Fruit fly (Drosophila melanogaster) whole organism, embryonic: ENCODE results near the gene Dop1R2.

Experiments
- Ada2b ChIP-seq: fragments of 200-800 bp; sonication (Bioruptor generic); IDR thresholded peaks from 2 replicates; pipeline ENCODE4 v1.3.6; 2022; ENCODE audit warnings: missing biosample characterization, missing genetic modification characterization
- Adf1 ChIP-seq: fragments of 200-800 bp; sonication (Bioruptor generic); IDR thresholded peaks from 2 replicates; pipeline ENCODE4 v1.3.6; 2022; ENCODE audit warnings: missing biosample characterization, missing genetic modification characterization
- Atf-2 ChIP-seq: fragments of 200-800 bp; sonication (Bioruptor generic); optimal IDR thresholded peaks from 2 replicates; lab custom pipeline; 2016; ENCODE audit warnings: missing biosample characterization, missing genetic modification characterization
- CG1024 ChIP-seq: fragments of 200-800 bp; sonication (Bioruptor generic); IDR thresholded peaks from 2 replicates; pipeline ENCODE4 v1.3.6; 2022; ENCODE audit warnings: missing biosample characterization, missing genetic modification characterization
- CG10654 ChIP-seq: fragments of 200-800 bp; sonication (Bioruptor generic); optimal IDR thresholded peaks from 2 replicates; lab custom pipeline; 2016; ENCODE audit warnings: missing biosample characterization, missing genetic modification characterization
- CG10979 ChIP-seq: fragments of 200-800 bp; sonication (Bioruptor generic); optimal IDR thresholded peaks from 2 replicates; lab custom pipeline; 2018; ENCODE audit warnings: missing biosample characterization, mild to moderate bottlenecking, missing genetic modification characterization, moderate library complexity
- CG14667 ChIP-seq: fragments of 200-800 bp; sonication (Bioruptor generic); IDR thresholded peaks from 2 replicates; pipeline ENCODE4 v1.3.6; 2022; ENCODE audit warnings: missing biosample characterization, missing genetic modification characterization
- CG15479 ChIP-seq: fragments of 200-800 bp; sonication (Bioruptor generic); optimal IDR thresholded peaks from 3 replicates; lab custom pipeline; 2019; ENCODE audit warnings: missing biosample characterization, mild to moderate bottlenecking, missing genetic modification characterization, moderate library complexity
- CG17361 ChIP-seq: fragments of 200-800 bp; sonication (Bioruptor generic); IDR thresholded peaks from 3 replicates; pipeline ENCODE4 v1.3.6; 2022; ENCODE audit warnings: missing biosample characterization, missing genetic modification characterization
- CG17612 ChIP-seq: fragments of 200-800 bp; sonication (Bioruptor generic); IDR thresholded peaks from 2 replicates; pipeline ENCODE4 v1.3.6; 2022; ENCODE audit warnings: missing biosample characterization, missing genetic modification characterization
- CG17802 ChIP-seq: fragments of 200-800 bp; sonication (Bioruptor generic); optimal IDR thresholded peaks from 2 replicates; lab custom pipeline; 2018; ENCODE audit warnings: missing biosample characterization, mild to moderate bottlenecking, missing genetic modification characterization, moderate library complexity
- CG18476 ChIP-seq: fragments of 200-800 bp; sonication (Bioruptor generic); optimal IDR thresholded peaks from 2 replicates; lab custom pipeline; 2016; ENCODE audit warnings: missing biosample characterization, mild to moderate bottlenecking, missing genetic modification characterization
- CG31224 ChIP-seq: fragments of 200-800 bp; sonication (Bioruptor generic); IDR thresholded peaks from 2 replicates; pipeline ENCODE4 v1.3.6; 2022; ENCODE audit warnings: missing biosample characterization, missing genetic modification characterization
- CG32532 ChIP-seq: fragments of 200-800 bp; sonication (Bioruptor generic); IDR thresholded peaks from 2 replicates; pipeline ENCODE4 v1.3.6; 2022; ENCODE audit warnings: missing biosample characterization, missing genetic modification characterization
- CG32767 ChIP-seq: fragments of 200-800 bp; sonication (Bioruptor generic); IDR thresholded peaks from 2 replicates; pipeline ENCODE4 v1.3.6; 2022; ENCODE audit warnings: missing biosample characterization, missing genetic modification characterization
- CG32772 ChIP-seq: fragments of 200-800 bp; sonication (Bioruptor generic); IDR thresholded peaks from 2 replicates; pipeline ENCODE4 v1.3.6; 2022; ENCODE audit warnings: missing biosample characterization, missing genetic modification characterization
- CG6683 ChIP-seq: fragments of 200-800 bp; sonication (Bioruptor generic); optimal IDR thresholded peaks from 2 replicates; lab custom pipeline; 2017; ENCODE audit warnings: missing biosample characterization, mild to moderate bottlenecking, missing genetic modification characterization, missing genetic modification reagents
- CG7963 ChIP-seq: fragments of 200-800 bp; sonication (Bioruptor generic); IDR thresholded peaks from 3 replicates; pipeline ENCODE4 v1.3.6; 2022; ENCODE audit warnings: missing biosample characterization, missing genetic modification characterization; ENCODE audit not compliant: partially characterized antibody
- CG9215 ChIP-seq: fragments of 200-800 bp; sonication (Bioruptor generic); IDR thresholded peaks from 2 replicates; pipeline ENCODE4 v1.3.6; 2022; ENCODE audit warnings: missing biosample characterization, missing genetic modification characterization
- CG9932 ChIP-seq: fragments of 200-800 bp; sonication (Bioruptor generic); IDR thresholded peaks from 2 replicates; pipeline ENCODE4 v1.3.6; 2022; ENCODE audit warnings: missing biosample characterization, missing genetic modification characterization
- E2f2 ChIP-seq: fragments of 200-800 bp; sonication (Bioruptor generic); IDR thresholded peaks from 2 replicates; pipeline ENCODE4 v1.3.6; 2022; ENCODE audit warnings: missing biosample characterization, missing genetic modification characterization
- GATAe ChIP-seq: fragments of 200-800 bp; sonication (Bioruptor generic); conservative IDR thresholded peaks from 2 replicates; pipeline ENCODE4 v1.3.6; 2022; ENCODE audit warnings: missing biosample characterization, missing genetic modification characterization
- Hmx ChIP-seq: fragments of 200-800 bp; sonication (Bioruptor generic); optimal IDR thresholded peaks from 2 replicates; lab custom pipeline; 2016; ENCODE audit warnings: missing biosample characterization, missing genetic modification characterization
- Max ChIP-seq: fragments of 200-800 bp; sonication (Bioruptor generic); optimal IDR thresholded peaks from 2 replicates; lab custom pipeline; 2016; ENCODE audit warnings: missing biosample characterization, mild to moderate bottlenecking, missing genetic modification characterization
- NC2β ChIP-seq: fragments of 200-800 bp; sonication (Bioruptor generic); optimal IDR thresholded peaks from 2 replicates; lab custom pipeline; 2016; ENCODE audit warnings: missing biosample characterization, missing genetic modification characterization
- Neu2 ChIP-seq: fragments of 200-800 bp; sonication (Bioruptor generic); optimal IDR thresholded peaks from 3 replicates; lab custom pipeline; 2016; ENCODE audit warnings: missing biosample characterization, missing genetic modification characterization, borderline replicate concordance
- Nf-YC ChIP-seq: fragments of 200-800 bp; optimal IDR thresholded peaks from 3 replicates; lab custom pipeline; 2019; ENCODE audit warnings: missing biosample characterization, mild to moderate bottlenecking, missing genetic modification characterization, moderate library complexity
- Optix ChIP-seq: fragments of 200-800 bp; sonication (Bioruptor generic); IDR thresholded peaks from 3 replicates; pipeline ENCODE4 v1.3.6; 2022; ENCODE audit warnings: missing biosample characterization, missing genetic modification characterization
- Ravus ChIP-seq: fragments of 200-800 bp; sonication (Bioruptor generic); IDR thresholded peaks from 2 replicates; pipeline ENCODE4 v1.3.6; 2022; ENCODE audit warnings: missing biosample characterization, missing genetic modification characterization
- Rx ChIP-seq: fragments of 200-800 bp; sonication (Bioruptor generic); IDR thresholded peaks from 2 replicates; pipeline ENCODE4 v1.3.6; 2022; ENCODE audit warnings: missing biosample characterization, missing genetic modification characterization
- Scr ChIP-seq: fragments of 200-800 bp; sonication (Bioruptor generic); IDR thresholded peaks from 2 replicates; pipeline ENCODE4 v1.3.6; 2022; ENCODE audit warnings: missing biosample characterization, missing genetic modification characterization; ENCODE audit not compliant: partially characterized antibody
- TFAM ChIP-seq: fragments of 200-800 bp; sonication (Bioruptor generic); optimal IDR thresholded peaks from 2 replicates; lab custom pipeline; 2017; ENCODE audit warnings: missing biosample characterization, missing genetic modification characterization, inconsistent platforms
- ato ChIP-seq: fragments of 200-800 bp; sonication (Bioruptor generic); IDR thresholded peaks from 2 replicates; pipeline ENCODE4 v1.3.6; 2022; ENCODE audit warnings: missing biosample characterization, missing genetic modification characterization; ENCODE audit not compliant: partially characterized antibody
- bbx ChIP-seq: fragments of 200-800 bp; sonication (Bioruptor generic); IDR thresholded peaks from 2 replicates; pipeline ENCODE4 v1.3.6; 2022; ENCODE audit warnings: missing biosample characterization, missing genetic modification characterization; ENCODE audit not compliant: partially characterized antibody
- caup ChIP-seq: fragments of 200-800 bp; sonication (Bioruptor generic); optimal IDR thresholded peaks from 3 replicates; lab custom pipeline; 2017; ENCODE audit warnings: missing biosample characterization, mild to moderate bottlenecking, missing genetic modification characterization, moderate library complexity; ENCODE audit not compliant: severe bottlenecking
- crc ChIP-seq: fragments of 200-800 bp; sonication (Bioruptor generic); optimal IDR thresholded peaks from 2 replicates; lab custom pipeline; 2016; ENCODE audit warnings: missing biosample characterization, missing genetic modification characterization
- croc ChIP-seq: fragments of 200-800 bp; sonication (Bioruptor generic); conservative IDR thresholded peaks from 3 replicates; pipeline ENCODE4 v1.3.6; 2022; ENCODE audit warnings: missing biosample characterization, missing genetic modification characterization
- dysf ChIP-seq: fragments of 200-800 bp; sonication (Bioruptor generic); IDR thresholded peaks from 3 replicates; pipeline ENCODE4 v1.3.6; 2022; ENCODE audit warnings: missing biosample characterization, missing genetic modification characterization
- exex ChIP-seq: fragments of 200-800 bp; sonication (Bioruptor generic); optimal IDR thresholded peaks from 4 replicates; lab custom pipeline; 2018; ENCODE audit warnings: missing biosample characterization, mild to moderate bottlenecking, missing genetic modification characterization, moderate library complexity
- ken ChIP-seq: fragments of 200-800 bp; sonication (Bioruptor generic); IDR thresholded peaks from 3 replicates; pipeline ENCODE4 v1.3.6; 2022; ENCODE audit warnings: missing biosample characterization, missing genetic modification characterization
- lab ChIP-seq: fragments of 200-800 bp; sonication (Bioruptor generic); optimal IDR thresholded peaks from 3 replicates; lab custom pipeline; 2017; ENCODE audit warnings: missing biosample characterization, missing genetic modification characterization, mild to moderate bottlenecking, moderate library complexity, missing genetic modification reagents
- pb ChIP-seq: fragments of 200-800 bp; sonication (Bioruptor generic); optimal IDR thresholded peaks from 3 replicates; lab custom pipeline; 2016; ENCODE audit warnings: missing biosample characterization, missing genetic modification characterization
- pnt ChIP-seq: fragments of 200-800 bp; sonication (Bioruptor generic); optimal IDR thresholded peaks from 3 replicates; lab custom pipeline; 2016; ENCODE audit warnings: missing biosample characterization, missing genetic modification characterization
- sens ChIP-seq: fragments of 200-800 bp; sonication (Bioruptor generic); peaks from one replicate; lab custom pipeline; 2016; ENCODE audit warnings: missing biosample characterization, missing genetic modification characterization
- sna ChIP-seq: fragments of 200-800 bp; sonication (Bioruptor generic); IDR thresholded peaks from 2 replicates; pipeline ENCODE4 v1.3.6; 2022; ENCODE audit warnings: missing biosample characterization, missing genetic modification characterization; ENCODE audit not compliant: partially characterized antibody
- sug ChIP-seq: fragments of 200-800 bp; optimal IDR thresholded peaks from 2 replicates; lab custom pipeline; 2019; ENCODE audit warnings: missing biosample characterization, mild to moderate bottlenecking, missing genetic modification characterization, moderate library complexity
- tna ChIP-seq: fragments of 200-800 bp; sonication (Bioruptor generic); IDR thresholded peaks from 2 replicates; pipeline ENCODE4 v1.3.6; 2022; ENCODE audit warnings: missing biosample characterization, missing genetic modification characterization; ENCODE audit not compliant: partially characterized antibody
- wor ChIP-seq: fragments of 200-800 bp; sonication (Bioruptor generic); IDR thresholded peaks from 2 replicates; pipeline ENCODE4 v1.3.6; 2022; ENCODE audit warnings: missing biosample characterization, missing genetic modification characterization
- zf30C ChIP-seq: fragments of 200-800 bp; sonication (Bioruptor generic); optimal IDR thresholded peaks from 3 replicates; lab custom pipeline; 2018; ENCODE audit warnings: missing biosample characterization, mild to moderate bottlenecking, missing genetic modification characterization
- zfh1 ChIP-seq: fragments of 200-800 bp; sonication (Bioruptor generic); IDR thresholded peaks from 3 replicates; pipeline ENCODE4 v1.3.6; 2022; ENCODE audit warnings: missing biosample characterization, missing genetic modification characterization

The Dop1R2 gene

dm6 chr3R:29696359-29696758 is 36.6 kb upstream of the Dop1R2 start (continued):
- no peak for TF ChIP-seq CG31224
- TF ChIP-seq CG6683 (GFP tag; lab: Kevin White, UChicago): no peak
- 0 out of 2 replicates have a peak, but pooled peaks have one; percentile 25 for TF ChIP-seq CG32772 (GFP tag; lab: Robert Waterston, UW)
- TF ChIP-seq CG17361 (GFP tag; lab: Robert Waterston, UW): 0 out of 3 replicates have a peak, but pooled peaks have one; percentile 13
- 0 out of 3 replicates have a peak, but pooled peaks have one; percentile 16 for TF ChIP-seq ken (GFP tag; lab: Robert Waterston, UW)
- no peak for TF ChIP-seq dysf (GFP tag; lab: Robert Waterston, UW)
- TF ChIP-seq CG18476 (GFP tag; lab: Kevin White, UChicago): no peak
- no peak for TF ChIP-seq caup (GFP tag; lab: Kevin White, UChicago)
- TF ChIP-seq bbx (GFP tag; lab: Robert Waterston, UW): no peak
- peak; percentile 65 for TF ChIP-seq CG10979 (tag; lab: Kevin White, UChicago)
- TF ChIP-seq Scr: no peak
- peak; percentile 21 for TF ChIP-seq CG17802 (tag; lab: Kevin White, UChicago)
- no peak for TF ChIP-seq pb (GFP tag; lab: Kevin White, UChicago)
- TF ChIP-seq zfh1 (GFP tag; lab: Robert Waterston, UW): peak; percentile 77
- TF ChIP-seq TFAM (GFP tag; lab: Kevin White, UChicago): no peak
- TF ChIP-seq CG7963 (GFP tag; lab: Robert Waterston, UW): no peak
- no peak for TF ChIP-seq E2f2
- no peak; the same call in 1 of the 3 replicates for TF ChIP-seq croc (GFP tag; lab: Robert Waterston, UW)
- no peak for TF ChIP-seq Max (GFP tag; lab: Kevin White, UChicago)
- no peak for TF ChIP-seq NC2β (GFP tag; lab: Kevin White, UChicago)
- no peak for TF ChIP-seq CG9932 (GFP tag; lab: Robert Waterston, UW)
- peak; percentile 89 for TF ChIP-seq sens (GFP tag; lab: Kevin White, UChicago)
- no peak for TF ChIP-seq ato
- peak; percentile 29 for TF ChIP-seq pnt (GFP tag; lab: Kevin White, UChicago)
- TF ChIP-seq crc (GFP tag; lab: Kevin White, UChicago): no peak
- no peak for TF ChIP-seq Rx
- no peak for TF ChIP-seq CG1024
- TF ChIP-seq Optix (GFP tag; lab: Robert Waterston, UW): no peak
- no peak for TF ChIP-seq CG10654 (GFP tag; lab: Kevin White, UChicago)
- no peak for TF ChIP-seq CG17612 (GFP tag; lab: Robert Waterston, UW)

dm6 chr3R:29695744-29696143 is 36.0 kb upstream of the Dop1R2 start:
- TF ChIP-seq Atf-2 (GFP tag; lab: Kevin White, UChicago) (no peak), CG9215 (GFP tag; lab: Robert Waterston, UW) (no peak), tna (no peak), E2f2 (no peak), CG32767 (GFP tag; lab: Robert Waterston, UW) (no peak), Hmx (GFP tag; lab: Kevin White, UChicago) (no peak), sna (GFP tag; lab: Robert Waterston, UW) (no peak)

- TF ChIP-seq wor (GFP tag; lab: Robert Waterston, UW) (no peak), lab (GFP tag; lab: Kevin White, UChicago) (no peak), sug (tag; lab: Kevin White, UChicago) (no peak), Ada2b (GFP tag; lab: Robert Waterston, UW) (no peak), Nf-YC (peak; percentile 96), Adf1 (peak; percentile 91), Ravus (no peak), GATAe (no peak), dysf (GFP tag; lab: Robert Waterston, UW) (no peak), exex (no peak), Neu2 (GFP tag; lab: Kevin White, UChicago) (no peak), CG32532 (GFP tag; lab: Robert Waterston, UW) (no peak), zf30C (no peak), CG14667 (GFP tag; lab: Robert Waterston, UW) (no peak), CG15479 (peak; percentile 10)
Observed at dm6 chr3R:29692009-29692641, 32.3 kb upstream of the Dop1R2 start, which contains the start of gene dmrt99B. dmrt99B (plus strand) TSS chr3R:29692591.
